Fruit fly (Drosophila melanogaster) whole organism, embryonic: ENCODE data around the gene CG9270.

Experiments used
- Antp ChIP-seq: fragments of 200-800 bp; sonication (Bioruptor generic); optimal IDR thresholded peaks from 3 replicates; lab custom pipeline; 2016; ENCODE audit warnings: missing biosample characterization, missing genetic modification characterization
- CG11456 ChIP-seq: fragments of 200-800 bp; sonication (Bioruptor generic); IDR thresholded peaks from 3 replicates; pipeline ENCODE4 v1.3.6; 2022; ENCODE audit warnings: missing biosample characterization, missing genetic modification characterization
- CG11504 ChIP-seq: fragments of 200-800 bp; sonication (Bioruptor generic); optimal IDR thresholded peaks from 3 replicates; lab custom pipeline; 2019; ENCODE audit warnings: missing biosample characterization, mild to moderate bottlenecking, missing genetic modification characterization, moderate library complexity
- CG11696 ChIP-seq: fragments of 200-800 bp; sonication (Bioruptor generic); IDR thresholded peaks from 2 replicates; pipeline ENCODE4 v1.3.6; 2022; ENCODE audit warnings: missing biosample characterization, missing genetic modification characterization
- CG11723 ChIP-seq: fragments of 200-800 bp; sonication (Bioruptor generic); optimal IDR thresholded peaks from 2 replicates; lab custom pipeline; 2017; ENCODE audit warnings: missing biosample characterization, mild to moderate bottlenecking, missing genetic modification characterization
- CG14050 ChIP-seq: fragments of 200-800 bp; sonication (Bioruptor generic); IDR thresholded peaks from 3 replicates; pipeline ENCODE4 v1.3.6; 2022; ENCODE audit warnings: missing biosample characterization, missing genetic modification characterization
- CG14710 ChIP-seq: fragments of 200-800 bp; sonication (Bioruptor generic); optimal IDR thresholded peaks from 3 replicates; lab custom pipeline; 2019; ENCODE audit warnings: missing biosample characterization, mild to moderate bottlenecking, missing genetic modification characterization, moderate library complexity
- CG14965 ChIP-seq: fragments of 200-800 bp; sonication (Bioruptor generic); optimal IDR thresholded peaks from 2 replicates; lab custom pipeline; 2016; ENCODE audit warnings: missing biosample characterization, missing genetic modification characterization, borderline replicate concordance
- CG15601 ChIP-seq: fragments of 200-800 bp; sonication (Bioruptor generic); optimal IDR thresholded peaks from 3 replicates; lab custom pipeline; 2019; ENCODE audit warnings: missing biosample characterization, mild to moderate bottlenecking, missing genetic modification characterization, moderate library complexity
- CG17359 ChIP-seq: fragments of 200-800 bp; sonication (Bioruptor generic); optimal IDR thresholded peaks from 3 replicates; lab custom pipeline; 2018; ENCODE audit warnings: missing biosample characterization, mild to moderate bottlenecking, missing genetic modification characterization, moderate library complexity
- CG30020 ChIP-seq: fragments of 200-800 bp; optimal IDR thresholded peaks from 2 replicates; lab custom pipeline; 2019; ENCODE audit warnings: missing biosample characterization, mild to moderate bottlenecking, missing genetic modification characterization, moderate library complexity
- CG30431 ChIP-seq: fragments of 200-800 bp; sonication (Bioruptor generic); optimal IDR thresholded peaks from 2 replicates; lab custom pipeline; 2017; ENCODE audit warnings: missing biosample characterization, missing genetic modification characterization
- CG31224 ChIP-seq: fragments of 200-800 bp; sonication (Bioruptor generic); IDR thresholded peaks from 2 replicates; pipeline ENCODE4 v1.3.6; 2022; ENCODE audit warnings: missing biosample characterization, missing genetic modification characterization
- CG33557 ChIP-seq: fragments of 200-800 bp; sonication (Bioruptor generic); optimal IDR thresholded peaks from 2 replicates; lab custom pipeline; 2019; ENCODE audit warnings: missing biosample characterization, mild to moderate bottlenecking, missing genetic modification characterization, moderate library complexity
- CG3847 ChIP-seq: fragments of 200-800 bp; sonication (Bioruptor generic); IDR thresholded peaks from 2 replicates; pipeline ENCODE4 v1.3.6; 2022; ENCODE audit warnings: missing biosample characterization, missing genetic modification characterization
- CG4328 ChIP-seq: fragments of 200-800 bp; sonication (Bioruptor generic); optimal IDR thresholded peaks from 3 replicates; lab custom pipeline; 2017; ENCODE audit warnings: missing biosample characterization, missing genetic modification reagents, missing genetic modification characterization
- CG4820 ChIP-seq: fragments of 200-800 bp; sonication (Bioruptor generic); optimal IDR thresholded peaks from 3 replicates; lab custom pipeline; 2016; ENCODE audit warnings: missing biosample characterization, missing genetic modification characterization
- CG8388 ChIP-seq: fragments of 200-800 bp; sonication (Bioruptor generic); optimal IDR thresholded peaks from 2 replicates; lab custom pipeline; 2019; ENCODE audit warnings: missing biosample characterization, mild to moderate bottlenecking, missing genetic modification characterization, moderate library complexity
- CG8478 ChIP-seq: fragments of >200 bp; optimal IDR thresholded peaks from 2 replicates; lab custom pipeline; 2018
- Dll ChIP-seq: fragments of 200-800 bp; sonication (Bioruptor generic); IDR thresholded peaks from 4 replicates; pipeline ENCODE4 v1.3.6; 2022; ENCODE audit warnings: missing biosample characterization, missing genetic modification characterization; ENCODE audit not compliant: partially characterized antibody
- HLH4C ChIP-seq: fragments of 200-800 bp; sonication (Bioruptor generic); IDR thresholded peaks from 3 replicates; pipeline ENCODE4 v1.3.6; 2022; ENCODE audit warnings: missing biosample characterization, missing genetic modification characterization; ENCODE audit not compliant: partially characterized antibody
- Kr ChIP-seq: fragments of 200-800 bp; sonication (Bioruptor generic); optimal IDR thresholded peaks from 2 replicates; lab custom pipeline; 2017; ENCODE audit warnings: missing biosample characterization, mild to moderate bottlenecking, missing genetic modification characterization
- Mrtf ChIP-seq: fragments of 200-800 bp; sonication (Bioruptor generic); IDR thresholded peaks from 3 replicates; pipeline ENCODE4 v1.3.6; 2022; ENCODE audit warnings: missing biosample characterization, missing genetic modification characterization
- Nf-YC ChIP-seq: fragments of 200-800 bp; optimal IDR thresholded peaks from 3 replicates; lab custom pipeline; 2019; ENCODE audit warnings: missing biosample characterization, mild to moderate bottlenecking, missing genetic modification characterization, moderate library complexity
- Trl ChIP-seq, 3 experiments: fragments of >200 bp in 2 of 3; fragments of 200-800 bp in 1 of 3; sonication (Bioruptor generic) in 1 of 3; optimal IDR thresholded peaks; 2 replicates in 1 of 3; 3 replicates in 2 of 3; lab custom pipeline; 2016 to 2017; ENCODE audit warnings: missing biosample characterization in 1 of 3, missing genetic modification characterization in 1 of 3
- abd-A ChIP-seq: fragments of 200-800 bp; sonication (Bioruptor generic); optimal IDR thresholded peaks from 3 replicates; lab custom pipeline; 2019; ENCODE audit warnings: missing biosample characterization, mild to moderate bottlenecking, missing genetic modification characterization, moderate library complexity
- bab2 ChIP-seq: fragments of 200-800 bp; sonication (Bioruptor generic); optimal IDR thresholded peaks from 2 replicates; lab custom pipeline; 2016; ENCODE audit warnings: missing biosample characterization, missing genetic modification characterization
- bowl ChIP-seq: fragments of 200-800 bp; sonication (Bioruptor generic); IDR thresholded peaks from 2 replicates; pipeline ENCODE4 v1.3.6; 2022; ENCODE audit warnings: missing biosample characterization, missing genetic modification characterization
- dimm ChIP-seq: fragments of 200-800 bp; sonication (Bioruptor generic); IDR thresholded peaks from 2 replicates; pipeline ENCODE4 v1.3.6; 2022; ENCODE audit warnings: missing biosample characterization, missing genetic modification characterization
- esg ChIP-seq: fragments of 200-800 bp; sonication (Bioruptor generic); conservative IDR thresholded peaks from 2 replicates; pipeline ENCODE4 v1.3.6; 2022; ENCODE audit warnings: missing biosample characterization, missing genetic modification characterization
- eve ChIP-seq, 2 experiments: fragments of >200 bp; optimal IDR thresholded peaks; 2 replicates each; lab custom pipeline; 2017; ENCODE audit warnings: missing biosample characterization in 2 of 2, missing genetic modification characterization in 2 of 2
- grn ChIP-seq: fragments of 200-800 bp; sonication (Bioruptor generic); optimal IDR thresholded peaks from 3 replicates; lab custom pipeline; 2017; ENCODE audit warnings: missing biosample characterization, missing genetic modification characterization
- gt ChIP-seq: fragments of 200-800 bp; sonication (Bioruptor generic); IDR thresholded peaks from 2 replicates; pipeline ENCODE4 v1.3.6; 2022; ENCODE audit warnings: missing biosample characterization, missing genetic modification characterization
- hbn ChIP-seq: fragments of 200-800 bp; sonication (Bioruptor generic); IDR thresholded peaks from 2 replicates; pipeline ENCODE4 v1.3.6; 2022; ENCODE audit warnings: missing biosample characterization, missing genetic modification characterization; ENCODE audit not compliant: partially characterized antibody
- inv ChIP-seq: fragments of 200-800 bp; sonication (Bioruptor generic); IDR thresholded peaks from 2 replicates; pipeline ENCODE4 v1.3.6; 2022; ENCODE audit warnings: missing biosample characterization, missing genetic modification characterization; ENCODE audit not compliant: partially characterized antibody
- kah ChIP-seq: fragments of 200-800 bp; sonication (Bioruptor generic); optimal IDR thresholded peaks from 2 replicates; lab custom pipeline; 2018; ENCODE audit warnings: missing biosample characterization, mild to moderate bottlenecking, missing genetic modification characterization
- nmo ChIP-seq: fragments of 200-800 bp; sonication (Bioruptor generic); optimal IDR thresholded peaks from 2 replicates; lab custom pipeline; 2018; ENCODE audit warnings: missing biosample characterization, mild to moderate bottlenecking, missing genetic modification characterization, moderate library complexity
- pb ChIP-seq: fragments of 200-800 bp; sonication (Bioruptor generic); optimal IDR thresholded peaks from 3 replicates; lab custom pipeline; 2016; ENCODE audit warnings: missing biosample characterization, missing genetic modification characterization
- pros ChIP-seq: fragments of 200-800 bp; sonication (Bioruptor generic); optimal IDR thresholded peaks from 3 replicates; lab custom pipeline; 2019; ENCODE audit warnings: missing biosample characterization, mild to moderate bottlenecking, missing genetic modification characterization, moderate library complexity
- sc ChIP-seq, 3 experiments: fragments of >200 bp in 2 of 3; fragments of 200-800 bp in 1 of 3; sonication (Bioruptor generic) in 1 of 3; optimal IDR thresholded peaks; 2 replicates in 2 of 3; 3 replicates in 1 of 3; lab custom pipeline; 2017; ENCODE audit warnings: mild to moderate bottlenecking in 1 of 3, missing biosample characterization in 1 of 3, missing genetic modification characterization in 1 of 3, missing genetic modification reagents in 1 of 3
- scrt ChIP-seq: fragments of 200-800 bp; sonication (Bioruptor generic); optimal IDR thresholded peaks from 2 replicates; lab custom pipeline; 2018; ENCODE audit warnings: missing biosample characterization, mild to moderate bottlenecking, missing genetic modification characterization, moderate library complexity
- slp2 ChIP-seq: fragments of 200-800 bp; sonication (Bioruptor generic); optimal IDR thresholded peaks from 2 replicates; lab custom pipeline; 2016; ENCODE audit warnings: missing biosample characterization, missing genetic modification characterization
- stc ChIP-seq: fragments of 200-800 bp; sonication (Bioruptor generic); IDR thresholded peaks from 2 replicates; pipeline ENCODE4 v1.3.6; 2022; ENCODE audit warnings: missing biosample characterization, missing genetic modification characterization
- sug ChIP-seq: fragments of 200-800 bp; optimal IDR thresholded peaks from 2 replicates; lab custom pipeline; 2019; ENCODE audit warnings: missing biosample characterization, mild to moderate bottlenecking, missing genetic modification characterization, moderate library complexity
- trem ChIP-seq: fragments of 200-800 bp; optimal IDR thresholded peaks from 3 replicates; lab custom pipeline; 2019; ENCODE audit warnings: missing biosample characterization, mild to moderate bottlenecking, missing genetic modification characterization, moderate library complexity
- usp ChIP-seq: fragments of >200 bp; optimal IDR thresholded peaks from 2 replicates; lab custom pipeline; 2017; ENCODE audit warnings: missing biosample characterization, missing genetic modification characterization
- vfl ChIP-seq: fragments of 200-800 bp; sonication (Bioruptor generic); optimal IDR thresholded peaks from 2 replicates; lab custom pipeline; 2016; ENCODE audit warnings: missing biosample characterization, missing genetic modification characterization
- vvl ChIP-seq: fragments of 200-800 bp; sonication (Bioruptor generic); IDR thresholded peaks from 2 replicates; pipeline ENCODE4 v1.3.6; 2022; ENCODE audit warnings: missing biosample characterization, missing genetic modification characterization
- wor ChIP-seq: fragments of 200-800 bp; sonication (Bioruptor generic); IDR thresholded peaks from 2 replicates; pipeline ENCODE4 v1.3.6; 2022; ENCODE audit warnings: missing biosample characterization, missing genetic modification characterization
- z ChIP-seq: fragments of 200-800 bp; sonication (Bioruptor generic); IDR thresholded peaks from 3 replicates; pipeline ENCODE4 v1.3.6; 2022; ENCODE audit warnings: missing biosample characterization, missing genetic modification characterization
- zen2 ChIP-seq: fragments of 200-800 bp; sonication (Bioruptor generic); IDR thresholded peaks from 3 replicates; pipeline ENCODE4 v1.3.6; 2022; ENCODE audit warnings: missing biosample characterization, missing genetic modification characterization; ENCODE audit not compliant: partially characterized antibody

The CG9270 gene

dm6 chr2L:20915224-20915623, 18.7 kb downstream of the CG9270 start (continued):
- peak; percentile 60 for TF ChIP-seq vvl
- TF ChIP-seq usp (GFP tag; lab: Kevin White, UChicago) = no peak
- no peak for TF ChIP-seq gt (GFP tag; lab: Robert Waterston, UW)
- no peak for TF ChIP-seq CG3847 (GFP tag; lab: Robert Waterston, UW)
- TF ChIP-seq CG11504 = peak; percentile 52
- TF ChIP-seq nmo (GFP tag; lab: Kevin White, UChicago) = peak; percentile 12
- peak; percentile 5 for TF ChIP-seq CG14710 (tag; lab: Kevin White, UChicago)
- no peak for TF ChIP-seq Antp (GFP tag; lab: Kevin White, UChicago)
- no peak for TF ChIP-seq wor (GFP tag; lab: Robert Waterston, UW)
- no peak for TF ChIP-seq Dll (GFP tag; lab: Robert Waterston, UW)
- TF ChIP-seq sug = no peak
- no peak for TF ChIP-seq scrt
- no peak for TF ChIP-seq abd-A (tag; lab: Kevin White, UChicago)
- no peak for TF ChIP-seq CG14965 (GFP tag; lab: Kevin White, UChicago)
- TF ChIP-seq grn (GFP tag; lab: Kevin White, UChicago) = no peak
- TF ChIP-seq CG8388 = peak; percentile 46
- TF ChIP-seq CG4328 = no peak
- TF ChIP-seq sc (optimal IDR thresholded peaks at IDR 0.05; lab: Kevin White, UChicago) = no peak
- no peak for TF ChIP-seq sc (GFP tag; optimal IDR thresholded peaks at IDR 0.05; lab: Kevin White, UChicago)
- TF ChIP-seq CG15601 (tag; lab: Kevin White, UChicago) = no peak
- TF ChIP-seq CG14050 (GFP tag; lab: Robert Waterston, UW) = no peak
- no peak for TF ChIP-seq CG30020
- no peak for TF ChIP-seq hbn (GFP tag; lab: Robert Waterston, UW)
- no peak for TF ChIP-seq Nf-YC (tag; lab: Kevin White, UChicago)
- peak; percentile 46; the same call in 1 of the 2 replicates for TF ChIP-seq stc
- TF ChIP-seq CG11696 (GFP tag; lab: Robert Waterston, UW) = no peak
- TF ChIP-seq CG30431 (GFP tag; lab: Kevin White, UChicago) = no peak
- no peak for TF ChIP-seq slp2 (GFP tag; lab: Kevin White, UChicago)
- no peak for TF ChIP-seq eve (GFP tag; optimal IDR thresholded peaks at IDR 0.05; lab: Kevin White, UChicago)
- no peak for TF ChIP-seq kah (GFP tag; lab: Kevin White, UChicago)
- TF ChIP-seq CG31224 (GFP tag; lab: Robert Waterston, UW) = no peak
- TF ChIP-seq HLH4C = no peak
- TF ChIP-seq bowl (GFP tag; lab: Robert Waterston, UW) = no peak
- TF ChIP-seq trem = no peak
- no peak for TF ChIP-seq vfl (GFP tag; lab: Kevin White, UChicago)
- TF ChIP-seq z = no peak
- no peak for TF ChIP-seq CG33557 (GFP tag; lab: Kevin White, UChicago)
- TF ChIP-seq Kr (GFP tag; lab: Kevin White, UChicago) = no peak
- TF ChIP-seq CG17359 (tag; lab: Kevin White, UChicago) = peak; percentile 25
- no peak for TF ChIP-seq Mrtf (GFP tag; lab: Robert Waterston, UW)
- no peak for TF ChIP-seq pros
- TF ChIP-seq inv (GFP tag; lab: Robert Waterston, UW) = no peak
- no peak for TF ChIP-seq CG11456 (GFP tag; lab: Robert Waterston, UW)
- no peak for TF ChIP-seq CG11723
- TF ChIP-seq CG8478 (lab: Kevin White, UChicago) = no peak
- TF ChIP-seq pb (GFP tag; lab: Kevin White, UChicago) = no peak
- no peak for TF ChIP-seq bab2 (GFP tag; lab: Kevin White, UChicago)
- peak; percentile 26; the same call in 1 of the 2 replicates for TF ChIP-seq esg (GFP tag; lab: Robert Waterston, UW)
- TF ChIP-seq Trl (optimal IDR thresholded peaks at IDR 0.05; lab: Kevin White, UChicago) = no peak
- no peak for TF ChIP-seq Trl (GFP tag; optimal IDR thresholded peaks at IDR 0.05; lab: Kevin White, UChicago)
- TF ChIP-seq CG4820 = peak; percentile 8
- TF ChIP-seq zen2 (GFP tag; lab: Robert Waterston, UW) = no peak
- no peak for TF ChIP-seq dimm
